Worm (Caenorhabditis elegans) whole organism, L4 larva: ENCODE data around the gene C35B1.8.

Experiments
- D1046.2 ChIP-seq: fragments of 200-800 bp; sonication (Bioruptor generic); IDR thresholded peaks from 2 replicates; pipeline ENCODE4 v1.3.6; 2022; ENCODE audit warnings: missing genetic modification characterization, missing compliant biosample characterization
- F37D6.2 ChIP-seq: sonication (generic microtip); optimal IDR thresholded peaks from 2 replicates; lab custom pipeline; 2016; ENCODE audit warnings: mild to moderate bottlenecking, missing genetic modification characterization, missing compliant biosample characterization
- F49E8.2 ChIP-seq: sonication (generic microtip); optimal IDR thresholded peaks from 2 replicates; lab custom pipeline; 2016; ENCODE audit warnings: missing compliant biosample characterization, mild to moderate bottlenecking, missing genetic modification characterization, borderline replicate concordance
- R02D3.7 ChIP-seq: fragments of 150-350 bp; sonication (generic microtip); optimal IDR thresholded peaks from 3 replicates; lab custom pipeline; 2014; ENCODE audit warnings: missing biosample characterization, missing genetic modification characterization
- T26A8.4 ChIP-seq: fragments of 200-800 bp; sonication (Bioruptor generic); IDR thresholded peaks from 2 replicates; pipeline ENCODE4 v1.3.6; 2022; ENCODE audit warnings: missing genetic modification characterization, missing compliant biosample characterization
- Y105C5A.15 ChIP-seq: fragments of 200-800 bp; sonication (Bioruptor generic); IDR thresholded peaks from 2 replicates; pipeline ENCODE4 v1.3.6; 2022; ENCODE audit warnings: missing genetic modification characterization, missing compliant biosample characterization
- aha-1 ChIP-seq: fragments of 150-350 bp; peaks from one replicate; lab custom pipeline; 2014; ENCODE audit warnings: missing biosample characterization, missing genetic modification characterization
- ama-1 ChIP-seq: fragments of 150-350 bp; optimal IDR thresholded peaks from 2 replicates; lab custom pipeline; 2014; ENCODE audit warnings: inconsistent platforms, mixed read lengths
- ceh-20 ChIP-seq: fragments of 200-800 bp; sonication (Bioruptor generic); IDR thresholded peaks from 2 replicates; pipeline ENCODE4 v1.3.6; 2022; ENCODE audit warnings: missing genetic modification reagents, missing genetic modification characterization, missing compliant biosample characterization
- ceh-32 ChIP-seq: sonication (generic microtip); optimal IDR thresholded peaks from 2 replicates; lab custom pipeline; 2016; ENCODE audit warnings: mild to moderate bottlenecking, missing genetic modification characterization, missing compliant biosample characterization; ENCODE audit not compliant: poor library complexity
- ceh-44 ChIP-seq: fragments of 200-800 bp; sonication (Bioruptor generic); IDR thresholded peaks from 2 replicates; pipeline ENCODE4 v1.3.6; 2022; ENCODE audit warnings: missing genetic modification reagents, missing genetic modification characterization, missing compliant biosample characterization
- ceh-62 ChIP-seq: sonication (generic microtip); optimal IDR thresholded peaks from 2 replicates; lab custom pipeline; 2017; ENCODE audit warnings: missing biosample characterization, missing genetic modification characterization
- ceh-82 ChIP-seq: sonication (generic microtip); optimal IDR thresholded peaks from 2 replicates; lab custom pipeline; 2017; ENCODE audit warnings: missing biosample characterization, missing genetic modification characterization
- cey-2 ChIP-seq: sonication (generic microtip); optimal IDR thresholded peaks from 3 replicates; lab custom pipeline; 2017; ENCODE audit warnings: missing genetic modification characterization, mild to moderate bottlenecking, missing compliant biosample characterization, antibody characterized with exemption, borderline replicate concordance; ENCODE audit not compliant: insufficient read depth
- ctbp-1 ChIP-seq: fragments of 200-800 bp; sonication (Bioruptor generic); IDR thresholded peaks from 2 replicates; pipeline ENCODE4 v1.3.6; 2022; ENCODE audit warnings: missing genetic modification reagents, missing genetic modification characterization, missing compliant biosample characterization
- daf-12 ChIP-seq: fragments of 150-350 bp; optimal IDR thresholded peaks from 2 replicates; lab custom pipeline; 2014; ENCODE audit warnings: missing biosample characterization, missing genetic modification reagents, missing genetic modification characterization
- daf-16 ChIP-seq, 3 experiments: sonication (generic microtip); optimal IDR thresholded peaks; 2 replicates each; lab custom pipeline; 2016 to 2017; ENCODE audit warnings: missing genetic modification characterization in 3 of 3, missing genetic modification reagents in 3 of 3, mild to moderate bottlenecking in 2 of 3, missing compliant biosample characterization in 2 of 3, missing biosample characterization in 1 of 3, moderate library complexity in 1 of 3
- daf-19 ChIP-seq: fragments of 200-800 bp; sonication (Bioruptor generic); conservative IDR thresholded peaks from 2 replicates; pipeline ENCODE4 v1.3.6; 2022; ENCODE audit warnings: missing genetic modification characterization, missing compliant biosample characterization
- dmd-8 ChIP-seq: fragments of 200-800 bp; sonication (Bioruptor generic); IDR thresholded peaks from 2 replicates; pipeline ENCODE4 v1.3.6; 2022; ENCODE audit warnings: missing genetic modification characterization, missing compliant biosample characterization
- duxl-1 ChIP-seq: sonication (generic microtip); optimal IDR thresholded peaks from 2 replicates; lab custom pipeline; 2016; ENCODE audit warnings: mild to moderate bottlenecking, missing genetic modification characterization, moderate library complexity, missing compliant biosample characterization; ENCODE audit not compliant: poor library complexity
- egl-27 ChIP-seq: sonication (generic microtip); optimal IDR thresholded peaks from 3 replicates; lab custom pipeline; 2017; ENCODE audit warnings: missing biosample characterization, missing genetic modification reagents, missing genetic modification characterization
- egl-43 ChIP-seq: fragments of 200-800 bp; sonication (Bioruptor generic); IDR thresholded peaks from 2 replicates; pipeline ENCODE4 v1.3.6; 2022; ENCODE audit warnings: missing genetic modification reagents, missing genetic modification characterization, missing compliant biosample characterization
- gei-8 ChIP-seq: fragments of 200-800 bp; sonication (Bioruptor generic); optimal IDR thresholded peaks from 2 replicates; lab custom pipeline; 2018; ENCODE audit warnings: mild to moderate bottlenecking, missing genetic modification characterization, missing compliant biosample characterization
- hif-1 ChIP-seq, 2 experiments: sonication (generic microtip); optimal IDR thresholded peaks; 2 replicates each; lab custom pipeline; 2016 to 2017; ENCODE audit warnings: missing compliant biosample characterization in 2 of 2, missing genetic modification characterization in 2 of 2, missing genetic modification reagents in 2 of 2, missing genotype in 2 of 2, mild to moderate bottlenecking in 1 of 2
- lin-13 ChIP-seq: fragments of 150-350 bp; optimal IDR thresholded peaks from 2 replicates; lab custom pipeline; 2014; ENCODE audit warnings: missing biosample characterization, missing genetic modification reagents, missing genetic modification characterization
- lin-15B ChIP-seq: fragments of 150-350 bp; sonication (generic microtip); optimal IDR thresholded peaks from 3 replicates; lab custom pipeline; 2014; ENCODE audit warnings: missing biosample characterization, missing genetic modification characterization
- lin-29 ChIP-seq: fragments of 200-800 bp; sonication (Bioruptor generic); IDR thresholded peaks from 2 replicates; pipeline ENCODE4 v1.3.6; 2022; ENCODE audit warnings: missing genetic modification reagents, missing genetic modification characterization, missing compliant biosample characterization
- lin-38 ChIP-seq: fragments of 200-800 bp; sonication (Bioruptor generic); IDR thresholded peaks from 2 replicates; pipeline ENCODE4 v1.3.6; 2022; ENCODE audit warnings: missing genetic modification reagents, missing genetic modification characterization, missing compliant biosample characterization
- lin-39 ChIP-seq: fragments of 150-350 bp; optimal IDR thresholded peaks from 2 replicates; lab custom pipeline; 2014; ENCODE audit warnings: missing biosample characterization, missing genetic modification reagents, missing genetic modification characterization
- lsy-2 ChIP-seq, 2 experiments: fragments of 150-350 bp in 1 of 2; sonication (generic microtip) in 1 of 2; optimal IDR thresholded peaks; 2 replicates each; lab custom pipeline; 2014 to 2017; ENCODE audit warnings: missing biosample characterization in 2 of 2, missing genetic modification characterization in 2 of 2
- mep-1 ChIP-seq: fragments of 150-350 bp; sonication (generic microtip); optimal IDR thresholded peaks from 3 replicates; lab custom pipeline; 2014; ENCODE audit warnings: missing biosample characterization, missing genetic modification characterization
- mes-2 ChIP-seq: sonication (generic microtip); optimal IDR thresholded peaks from 2 replicates; lab custom pipeline; 2016; ENCODE audit warnings: missing genotype, mild to moderate bottlenecking, missing genetic modification characterization, missing compliant biosample characterization; ENCODE audit not compliant: poor library complexity, severe bottlenecking
- mxl-2 ChIP-seq: fragments of 200-800 bp; sonication (Bioruptor generic); conservative IDR thresholded peaks from 2 replicates; pipeline ENCODE4 v1.3.6; 2022; ENCODE audit warnings: missing genetic modification reagents, missing genetic modification characterization, missing compliant biosample characterization
- nhr-102 ChIP-seq: sonication (generic microtip); optimal IDR thresholded peaks from 2 replicates; lab custom pipeline; 2016; ENCODE audit warnings: mild to moderate bottlenecking, missing genetic modification characterization, moderate library complexity, missing compliant biosample characterization
- nhr-111 ChIP-seq: fragments of 200-800 bp; sonication (Bioruptor generic); optimal IDR thresholded peaks from 2 replicates; lab custom pipeline; 2018; ENCODE audit warnings: mild to moderate bottlenecking, missing genetic modification characterization, missing compliant biosample characterization
- nhr-28 ChIP-seq: fragments of 150-350 bp; optimal IDR thresholded peaks from 2 replicates; lab custom pipeline; 2014; ENCODE audit warnings: missing biosample characterization, missing genetic modification characterization
- nhr-41 ChIP-seq: fragments of 200-800 bp; sonication (Bioruptor generic); IDR thresholded peaks from 2 replicates; pipeline ENCODE4 v1.3.6; 2022; ENCODE audit warnings: missing genetic modification reagents, missing genetic modification characterization, missing compliant biosample characterization
- nhr-76 ChIP-seq: fragments of 150-350 bp; optimal IDR thresholded peaks from 2 replicates; lab custom pipeline; 2014; ENCODE audit warnings: missing biosample characterization, missing genetic modification characterization
- nhr-77 ChIP-seq: fragments of 150-350 bp; optimal IDR thresholded peaks from 2 replicates; lab custom pipeline; 2014; ENCODE audit warnings: missing biosample characterization, missing genetic modification characterization
- pha-4 ChIP-seq, 2 experiments: fragments of 150-350 bp in 1 of 2; fragments of 200-800 bp in 1 of 2; sonication (Bioruptor generic) in 1 of 2; IDR thresholded peaks in 1 of 2; optimal IDR thresholded peaks in 1 of 2; 2 replicates each; pipeline versions ENCODE4 v1.3.6 to Lab custom; 2014 to 2022; ENCODE audit warnings: missing genetic modification characterization in 2 of 2, missing genetic modification reagents in 2 of 2, missing biosample characterization in 1 of 2, missing compliant biosample characterization in 1 of 2
- pqm-1 ChIP-seq: sonication (generic microtip); optimal IDR thresholded peaks from 2 replicates; lab custom pipeline; 2017; ENCODE audit warnings: missing biosample characterization, missing genetic modification characterization
- snpc-4 ChIP-seq: fragments of 150-350 bp; optimal IDR thresholded peaks from 2 replicates; lab custom pipeline; 2014; ENCODE audit warnings: missing biosample characterization, missing genetic modification characterization
- unc-130 ChIP-seq: sonication (generic microtip); optimal IDR thresholded peaks from 2 replicates; lab custom pipeline; 2016; ENCODE audit warnings: missing genetic modification reagents, missing genetic modification characterization, missing compliant biosample characterization
- unc-39 ChIP-seq: sonication (generic microtip); optimal IDR thresholded peaks from 2 replicates; lab custom pipeline; 2017; ENCODE audit warnings: missing biosample characterization, missing genetic modification characterization
- vab-7 ChIP-seq: fragments of 200-800 bp; sonication (Bioruptor generic); IDR thresholded peaks from 2 replicates; pipeline ENCODE4 v1.3.6; 2022; ENCODE audit warnings: missing genetic modification reagents, missing genetic modification characterization, missing compliant biosample characterization
- zfp-2 ChIP-seq: sonication (generic microtip); optimal IDR thresholded peaks from 2 replicates; lab custom pipeline; 2016; ENCODE audit warnings: mild to moderate bottlenecking, missing genetic modification characterization, missing compliant biosample characterization
- zfp-3 ChIP-seq: fragments of 200-800 bp; sonication (Bioruptor generic); conservative IDR thresholded peaks from 2 replicates; pipeline ENCODE4 v1.3.6; 2022; ENCODE audit warnings: missing genetic modification reagents, missing genetic modification characterization, missing compliant biosample characterization
- zip-11 ChIP-seq: fragments of 200-800 bp; sonication (Bioruptor generic); IDR thresholded peaks from 2 replicates; pipeline ENCODE4 v1.3.6; 2022; ENCODE audit warnings: missing genetic modification characterization, missing compliant biosample characterization
- zip-2 ChIP-seq: fragments of 150-350 bp; optimal IDR thresholded peaks from 2 replicates; lab custom pipeline; 2014; ENCODE audit warnings: missing biosample characterization, missing genetic modification characterization

C35B1.8 gene

DNA sequence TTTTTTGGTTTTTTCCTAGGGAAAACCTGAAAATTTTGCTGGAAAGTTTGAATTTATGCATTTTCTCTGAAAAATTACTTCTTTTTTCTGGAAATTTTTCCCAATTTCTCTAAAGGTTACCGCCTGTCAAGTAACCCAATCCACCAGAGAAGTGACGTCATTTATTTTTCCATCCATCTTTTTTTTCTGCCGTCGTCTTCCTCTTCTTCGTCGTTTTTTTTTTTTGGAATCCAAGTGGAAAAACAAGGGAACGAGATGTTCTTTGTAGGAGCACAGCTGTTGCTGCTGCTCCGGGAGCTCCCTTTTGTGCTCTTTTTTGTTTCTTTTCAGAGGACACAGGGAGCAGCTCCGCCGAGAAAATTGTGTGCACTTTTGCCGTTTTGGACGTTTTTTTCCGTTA lies 15.6 kb upstream of the C35B1.8 start (continued):
- TF ChIP-seq unc-130 (GFP tag; lab: Kevin White, UChicago) (no peak), lin-15B (tag; lab: Kevin White, UChicago) (no peak), zip-11 (GFP tag; lab: Robert Waterston, UW) (no peak), mes-2 (tag; lab: Kevin White, UChicago) (peak; percentile 1), daf-12 (tag; lab: Kevin White, UChicago) (no peak), pha-4 (GFP tag; IDR thresholded peaks at IDR 0.05; lab: Robert Waterston, UW) (no peak), pha-4 (tag; optimal IDR thresholded peaks at IDR 0.05; lab: Kevin White, UChicago) (no peak), ctbp-1 (GFP tag; lab: Robert Waterston, UW) (no peak), nhr-28 (no peak), zfp-3 (GFP tag; lab: Robert Waterston, UW) (no peak), unc-39 (no peak), aha-1 (peak; percentile 86)

DNA sequence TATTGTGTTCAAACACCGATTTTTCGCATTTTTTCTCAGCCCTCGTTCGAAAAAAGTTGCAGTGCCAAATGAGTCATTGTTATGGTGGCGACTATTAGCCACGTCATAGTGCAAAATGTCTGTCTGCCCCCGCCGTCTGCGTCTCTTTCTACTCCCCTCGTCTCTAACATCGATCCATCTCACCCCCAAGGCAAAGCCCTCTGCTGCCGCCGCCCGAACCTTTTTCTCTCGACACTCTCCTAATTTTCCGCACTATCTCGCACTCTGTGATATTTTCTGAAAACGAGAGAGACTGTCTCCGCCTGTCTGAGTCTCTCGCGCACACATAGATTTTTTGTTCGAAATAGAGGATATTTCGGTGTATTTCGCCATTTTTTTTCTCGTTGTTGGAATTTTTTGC lies 14.3 kb upstream of the C35B1.8 start:
- TF ChIP-seq zfp-2 (tag; lab: Kevin White, UChicago): peak; percentile 3
- TF ChIP-seq daf-19 (GFP tag; lab: Robert Waterston, UW): no peak
- TF ChIP-seq egl-43 (GFP tag; lab: Robert Waterston, UW): peak; percentile 46; the same call in 1 of the 2 replicates
- TF ChIP-seq nhr-41 (GFP tag; lab: Robert Waterston, UW): no peak
- peak; percentile 94 for TF ChIP-seq aha-1
- TF ChIP-seq zip-2 (tag; lab: Kevin White, UChicago): no peak
- no peak for TF ChIP-seq nhr-111 (GFP tag; lab: Kevin White, UChicago)
- TF ChIP-seq dmd-8: no peak
- TF ChIP-seq D1046.2 (GFP tag; lab: Robert Waterston, UW): no peak
- peak in 1 of 2 experiments; percentile 47 for TF ChIP-seq hif-1 (tag; optimal IDR thresholded peaks at IDR 0.05; lab: Kevin White, UChicago)
- no peak for TF ChIP-seq zfp-3 (GFP tag; lab: Robert Waterston, UW)
- peak; percentile 57 for TF ChIP-seq duxl-1
- TF ChIP-seq R02D3.7 (tag; lab: Kevin White, UChicago): no peak
- no peak for TF ChIP-seq ceh-62 (tag; lab: Kevin White, UChicago)
- peak in 1 of 2 experiments; percentile 69 for TF ChIP-seq lsy-2 (tag; optimal IDR thresholded peaks at IDR 0.05; lab: Kevin White, UChicago)
- peak; percentile 53 for TF ChIP-seq F37D6.2 (tag; lab: Kevin White, UChicago)
- peak; percentile 55 for TF ChIP-seq lin-38 (GFP tag; lab: Robert Waterston, UW)
- TF ChIP-seq F49E8.2 (tag; lab: Kevin White, UChicago): no peak
- TF ChIP-seq ama-1: peak; percentile 17
- TF ChIP-seq cey-2: no peak
- TF ChIP-seq snpc-4 (tag; lab: Kevin White, UChicago): no peak
- TF ChIP-seq egl-27 (tag; lab: Kevin White, UChicago): no peak
- TF ChIP-seq nhr-76 (tag; lab: Kevin White, UChicago): no peak
- no peak for TF ChIP-seq mxl-2
- TF ChIP-seq lin-29 (GFP tag; lab: Robert Waterston, UW): no peak
- TF ChIP-seq nhr-102 (tag; lab: Kevin White, UChicago): peak; percentile 33
- TF ChIP-seq pqm-1 (tag; lab: Kevin White, UChicago): no peak
- TF ChIP-seq ceh-44 (GFP tag; lab: Robert Waterston, UW): no peak
- peak; percentile 75 for TF ChIP-seq mep-1 (tag; lab: Kevin White, UChicago)
- TF ChIP-seq lin-13 (GFP tag; lab: Kevin White, UChicago): no peak
- no peak for TF ChIP-seq lin-39 (tag; lab: Kevin White, UChicago)
- peak in 1 of 2 experiments; percentile 28 for TF ChIP-seq daf-16 (GFP tag; optimal IDR thresholded peaks at IDR 0.05; lab: Kevin White, UChicago)
- TF ChIP-seq daf-16 (tag; optimal IDR thresholded peaks at IDR 0.05; lab: Kevin White, UChicago): peak; percentile 54
- no peak for TF ChIP-seq vab-7 (GFP tag; lab: Robert Waterston, UW)
- TF ChIP-seq nhr-77: peak; percentile 12
- peak; percentile 53; the same call in 1 of the 2 replicates for TF ChIP-seq T26A8.4 (GFP tag; lab: Robert Waterston, UW)
- TF ChIP-seq ceh-32: no peak
- no peak for TF ChIP-seq gei-8 (GFP tag; lab: Kevin White, UChicago)
- peak; percentile 72 for TF ChIP-seq mes-2 (tag; lab: Kevin White, UChicago)
- TF ChIP-seq Y105C5A.15 (GFP tag; lab: Robert Waterston, UW): no peak
- TF ChIP-seq ceh-82: no peak
- peak; percentile 63; the same call in 1 of the 2 replicates for TF ChIP-seq ceh-20 (GFP tag; lab: Robert Waterston, UW)
